Worm (Caenorhabditis elegans) whole organism, young adult: ENCODE measurements around the gene cox-18.
"Not testable (repeated sequence)": the region's sequence is repeated elsewhere in the genome, so short reads cannot be mapped to it uniquely, and the experiment has no call there.

Experiments
- B0019.2 ChIP-seq: fragments of 200-800 bp; sonication (Bioruptor generic); conservative IDR thresholded peaks from 2 replicates; pipeline ENCODE4 v1.3.6; 2022; ENCODE audit warnings: missing genetic modification reagents, missing genetic modification characterization, missing compliant biosample characterization
- B0261.1 ChIP-seq: sonication (generic microtip); optimal IDR thresholded peaks from 2 replicates; lab custom pipeline; 2016; ENCODE audit warnings: mild to moderate bottlenecking, missing genetic modification characterization, moderate library complexity, missing compliant biosample characterization
- C06A6.2 ChIP-seq: fragments of 200-800 bp; sonication (Bioruptor generic); conservative IDR thresholded peaks from 2 replicates; pipeline ENCODE4 v1.3.6; 2022; ENCODE audit warnings: missing genetic modification characterization, missing compliant biosample characterization
- F55B11.4 ChIP-seq: sonication (generic microtip); optimal IDR thresholded peaks from 2 replicates; lab custom pipeline; 2016; ENCODE audit warnings: missing compliant biosample characterization, missing genetic modification characterization, borderline replicate concordance; ENCODE audit not compliant: insufficient read depth
- Y53G8AR.9 ChIP-seq: fragments of 200-800 bp; sonication (Bioruptor generic); conservative IDR thresholded peaks from 2 replicates; pipeline ENCODE4 v1.3.6; 2022; ENCODE audit warnings: missing genetic modification reagents, missing genetic modification characterization, missing compliant biosample characterization
- attf-3 ChIP-seq: fragments of 200-800 bp; sonication (Bioruptor generic); conservative IDR thresholded peaks from 2 replicates; pipeline ENCODE4 v1.3.6; 2022; ENCODE audit warnings: missing genetic modification reagents, missing genetic modification characterization, missing compliant biosample characterization
- attf-5 ChIP-seq: fragments of 200-800 bp; sonication (Bioruptor generic); optimal IDR thresholded peaks from 2 replicates; lab custom pipeline; 2018; ENCODE audit warnings: mild to moderate bottlenecking, missing genetic modification characterization, missing compliant biosample characterization
- attf-6 ChIP-seq: fragments of 200-800 bp; sonication (Bioruptor generic); IDR thresholded peaks from 2 replicates; pipeline ENCODE4 v1.3.6; 2022; ENCODE audit warnings: missing genetic modification reagents, missing genetic modification characterization, missing compliant biosample characterization
- cebp-1 ChIP-seq, 2 experiments: fragments of 200-800 bp in 1 of 2; sonication (Bioruptor generic) in 1 of 2; sonication (generic microtip) in 1 of 2; IDR thresholded peaks in 1 of 2; optimal IDR thresholded peaks in 1 of 2; 2 replicates each; pipeline versions ENCODE4 v1.3.6 to Lab custom; 2017 to 2022; ENCODE audit warnings: missing compliant biosample characterization in 2 of 2, missing genetic modification characterization in 2 of 2, mild to moderate bottlenecking in 1 of 2, missing genetic modification reagents in 1 of 2, moderate library complexity in 1 of 2
- dox-1 ChIP-seq: fragments of 200-800 bp; sonication (Bioruptor generic); IDR thresholded peaks from 2 replicates; pipeline ENCODE4 v1.3.6; 2022; ENCODE audit warnings: missing genetic modification reagents, missing genetic modification characterization, missing compliant biosample characterization
- egl-18 ChIP-seq: fragments of 200-800 bp; sonication (Bioruptor generic); IDR thresholded peaks from 2 replicates; pipeline ENCODE4 v1.3.6; 2022; ENCODE audit warnings: missing genetic modification reagents, missing genetic modification characterization, missing compliant biosample characterization
- egrh-3 ChIP-seq: fragments of 200-800 bp; sonication (Bioruptor generic); IDR thresholded peaks from 2 replicates; pipeline ENCODE4 v1.3.6; 2022; ENCODE audit warnings: missing genetic modification reagents, missing genetic modification characterization, missing compliant biosample characterization
- hmg-1.2 ChIP-seq: fragments of 200-800 bp; sonication (Bioruptor generic); IDR thresholded peaks from 2 replicates; pipeline ENCODE4 v1.3.6; 2022; ENCODE audit warnings: missing genetic modification reagents, missing genetic modification characterization, missing compliant biosample characterization
- hrde-1 ChIP-seq: sonication (generic microtip); optimal IDR thresholded peaks from 2 replicates; lab custom pipeline; 2016; ENCODE audit warnings: missing genetic modification characterization, mild to moderate bottlenecking, missing compliant biosample characterization, moderate library complexity, missing genotype, missing genetic modification reagents, borderline replicate concordance
- let-607 ChIP-seq, 2 experiments: fragments of 200-800 bp in 1 of 2; sonication (Bioruptor generic) in 1 of 2; sonication (generic microtip) in 1 of 2; optimal IDR thresholded peaks; 2 replicates each; lab custom pipeline; 2016 to 2018; ENCODE audit warnings: mild to moderate bottlenecking in 2 of 2, missing compliant biosample characterization in 2 of 2, missing genetic modification characterization in 2 of 2, moderate library complexity in 2 of 2, missing genotype in 1 of 2
- lin-54 ChIP-seq: fragments of 200-800 bp; sonication (Bioruptor generic); optimal IDR thresholded peaks from 2 replicates; lab custom pipeline; 2018; ENCODE audit warnings: mild to moderate bottlenecking, missing genetic modification characterization, missing compliant biosample characterization
- madf-3 ChIP-seq: fragments of 200-800 bp; sonication (Bioruptor generic); IDR thresholded peaks from 2 replicates; pipeline ENCODE4 v1.3.6; 2022; ENCODE audit warnings: missing genetic modification reagents, missing genetic modification characterization, missing compliant biosample characterization
- mcd-1 ChIP-seq: fragments of 200-800 bp; sonication (Bioruptor generic); IDR thresholded peaks from 2 replicates; pipeline ENCODE4 v1.3.6; 2022; ENCODE audit warnings: missing genetic modification reagents, missing genetic modification characterization, missing compliant biosample characterization
- mes-4 ChIP-seq: sonication (generic microtip); optimal IDR thresholded peaks from 2 replicates; lab custom pipeline; 2016; ENCODE audit warnings: missing genotype, missing genetic modification characterization, missing compliant biosample characterization
- nfya-1 ChIP-seq: sonication (generic microtip); optimal IDR thresholded peaks from 2 replicates; lab custom pipeline; 2017; ENCODE audit warnings: antibody characterized with exemption, missing compliant biosample characterization, missing genetic modification characterization, borderline replicate concordance; ENCODE audit not compliant: insufficient read depth
- nfya-2 ChIP-seq: fragments of 200-800 bp; sonication (Bioruptor generic); IDR thresholded peaks from 2 replicates; pipeline ENCODE4 v1.3.6; 2022; ENCODE audit warnings: missing genetic modification reagents, missing genetic modification characterization, missing compliant biosample characterization
- nfyb-1 ChIP-seq: fragments of 200-800 bp; sonication (Bioruptor generic); IDR thresholded peaks from 2 replicates; pipeline ENCODE4 v1.3.6; 2022; ENCODE audit warnings: missing genetic modification reagents, missing genetic modification characterization, missing compliant biosample characterization
- nhr-80 ChIP-seq: sonication (generic microtip); optimal IDR thresholded peaks from 2 replicates; lab custom pipeline; 2016; ENCODE audit warnings: missing genetic modification characterization, missing compliant biosample characterization
- pbrm-1 ChIP-seq: fragments of 200-800 bp; sonication (Bioruptor generic); IDR thresholded peaks from 2 replicates; pipeline ENCODE4 v1.3.6; 2022; ENCODE audit warnings: missing genetic modification reagents, missing genetic modification characterization, missing compliant biosample characterization
- rpc-1 ChIP-seq, 2 experiments: fragments of 150-350 bp in 1 of 2; sonication (generic microtip) in 1 of 2; optimal IDR thresholded peaks; 2 replicates each; lab custom pipeline; 2014 to 2018; ENCODE audit warnings: missing biosample characterization in 1 of 2, missing genetic modification characterization in 1 of 2, missing genetic modification reagents in 1 of 2, missing genotype in 1 of 2
- snpc-4 ChIP-seq, 5 experiments: fragments of 150-350 bp in 1 of 5; sonication (generic microtip) in 4 of 5; optimal IDR thresholded peaks; 2 replicates each; lab custom pipeline; 2014 to 2018; ENCODE audit warnings: missing genetic modification characterization in 5 of 5, missing biosample characterization in 3 of 5, antibody characterized with exemption in 2 of 5, mild to moderate bottlenecking in 2 of 5, missing compliant biosample characterization in 2 of 5, missing genotype in 2 of 5, moderate library complexity in 2 of 5, missing genetic modification reagents in 1 of 5
- somi-1 ChIP-seq: fragments of 200-800 bp; sonication (Bioruptor generic); optimal IDR thresholded peaks from 2 replicates; lab custom pipeline; 2018; ENCODE audit warnings: mild to moderate bottlenecking, missing genetic modification characterization, missing compliant biosample characterization
- tbp1 ChIP-seq: fragments of 200-800 bp; sonication (Bioruptor generic); optimal IDR thresholded peaks from 2 replicates; lab custom pipeline; 2018; ENCODE audit warnings: mild to moderate bottlenecking, missing genetic modification characterization, missing compliant biosample characterization
- zfh-2 ChIP-seq: fragments of 200-800 bp; sonication (Bioruptor generic); conservative IDR thresholded peaks from 2 replicates; pipeline ENCODE4 v1.3.6; 2022; ENCODE audit warnings: missing genetic modification reagents, missing genetic modification characterization, missing compliant biosample characterization
- ztf-22 ChIP-seq: fragments of 200-800 bp; sonication (Bioruptor generic); optimal IDR thresholded peaks from 2 replicates; lab custom pipeline; 2018; ENCODE audit warnings: mild to moderate bottlenecking, missing genetic modification characterization, moderate library complexity, missing compliant biosample characterization
- ztf-3 ChIP-seq: fragments of 200-800 bp; sonication (Bioruptor generic); optimal IDR thresholded peaks from 2 replicates; lab custom pipeline; 2018; ENCODE audit warnings: mild to moderate bottlenecking, missing genetic modification characterization, missing compliant biosample characterization

Gene cox-18

DNA sequence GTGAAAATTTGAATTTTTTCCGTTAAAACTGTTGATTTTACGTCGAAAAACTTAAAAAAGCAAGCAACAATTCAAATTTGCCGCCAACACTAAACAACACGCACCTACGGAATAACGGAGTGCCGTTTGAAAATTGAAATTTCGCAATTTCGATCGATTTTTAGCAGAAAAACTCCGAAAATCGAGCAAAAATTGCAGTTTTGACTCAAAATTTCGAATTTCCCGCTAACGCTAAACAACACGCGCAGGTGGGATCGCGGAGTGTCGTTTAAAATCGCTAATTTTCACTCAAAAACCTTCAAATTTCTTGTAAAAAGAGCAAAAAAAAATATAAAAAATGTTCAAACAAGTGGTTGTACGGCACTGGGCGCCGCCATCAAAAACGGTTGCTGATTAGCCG lies 38.7 kb upstream of the cox-18 start:
- TF ChIP-seq pbrm-1 (GFP tag; lab: Robert Waterston, UW) (no peak), attf-3 (GFP tag; lab: Robert Waterston, UW) (peak; percentile 72)

DNA sequence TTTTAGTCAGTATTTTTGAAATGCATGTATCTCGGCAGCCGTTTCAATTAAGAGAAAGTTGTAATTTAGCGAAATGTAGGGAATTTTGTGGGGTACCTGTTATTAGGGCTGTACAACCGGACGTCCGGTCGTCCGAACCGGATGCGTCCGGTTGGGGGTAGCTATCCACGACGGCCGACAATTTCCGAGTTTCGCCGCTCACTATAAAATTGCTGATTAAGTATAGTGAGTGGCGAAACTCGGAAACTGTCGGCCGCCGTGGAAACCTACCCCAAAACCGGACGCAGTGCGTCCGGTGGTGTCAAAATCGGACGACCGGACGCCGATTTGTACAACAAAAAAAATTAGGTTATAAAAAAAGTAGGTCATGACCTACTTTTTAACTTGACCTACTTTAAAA lies 35.6 kb upstream of the cox-18 start:
- TF ChIP-seq snpc-4 (GFP tag; optimal IDR thresholded peaks at IDR 0.05; lab: Kevin White, UChicago), result not testable (repeated sequence)
- TF ChIP-seq snpc-4 (tag; optimal IDR thresholded peaks at IDR 0.05; lab: Kevin White, UChicago), result peak in 3 of 4 experiments; percentile 24 to 91 (median 85)
- peak; percentile 64 for TF ChIP-seq hmg-1.2 (GFP tag; lab: Robert Waterston, UW)

DNA sequence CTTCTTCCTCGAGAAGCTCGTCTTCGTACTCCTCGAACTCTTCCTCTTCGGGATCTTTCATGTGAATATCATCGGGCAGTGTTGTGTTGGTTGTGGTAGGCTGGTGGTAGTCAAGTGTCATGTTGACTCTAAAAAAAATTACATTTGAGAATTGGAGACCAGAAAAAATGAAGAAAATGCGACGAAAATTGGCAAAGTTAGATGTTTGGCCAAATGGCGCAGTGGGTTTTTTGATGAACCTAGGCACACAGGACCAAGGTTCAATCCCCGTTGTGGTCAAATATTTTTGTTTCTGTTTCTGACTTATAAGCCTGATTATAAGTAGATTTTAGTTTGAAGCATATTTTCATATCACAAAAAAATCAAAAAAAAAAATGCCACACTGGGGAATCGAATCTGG lies 34.2 kb upstream of the cox-18 start:
- peak; percentile 76 for TF ChIP-seq tbp1
- TF ChIP-seq Y53G8AR.9 (GFP tag; lab: Robert Waterston, UW), result no peak
- TF ChIP-seq attf-3 (GFP tag; lab: Robert Waterston, UW), result peak; percentile 24; the same call in 1 of the 2 replicates
- TF ChIP-seq ztf-22 (GFP tag; lab: Kevin White, UChicago), result no peak
- TF ChIP-seq rpc-1 (optimal IDR thresholded peaks at IDR 0.05; lab: Kevin White, UChicago), result peak; percentile 21
- TF ChIP-seq rpc-1 (tag; optimal IDR thresholded peaks at IDR 0.05; lab: Kevin White, UChicago), result peak; percentile 62
- TF ChIP-seq hmg-1.2 (GFP tag; lab: Robert Waterston, UW), result no peak
- no peak for TF ChIP-seq attf-6 (GFP tag; lab: Robert Waterston, UW)
- no peak for TF ChIP-seq ztf-3 (GFP tag; lab: Kevin White, UChicago)
- TF ChIP-seq B0261.1, result peak; percentile 51
- TF ChIP-seq nfya-2, result no peak
- no peak for TF ChIP-seq nfya-1 (tag; lab: Kevin White, UChicago)
- TF ChIP-seq, all 124 proteins: peak for 4

DNA sequence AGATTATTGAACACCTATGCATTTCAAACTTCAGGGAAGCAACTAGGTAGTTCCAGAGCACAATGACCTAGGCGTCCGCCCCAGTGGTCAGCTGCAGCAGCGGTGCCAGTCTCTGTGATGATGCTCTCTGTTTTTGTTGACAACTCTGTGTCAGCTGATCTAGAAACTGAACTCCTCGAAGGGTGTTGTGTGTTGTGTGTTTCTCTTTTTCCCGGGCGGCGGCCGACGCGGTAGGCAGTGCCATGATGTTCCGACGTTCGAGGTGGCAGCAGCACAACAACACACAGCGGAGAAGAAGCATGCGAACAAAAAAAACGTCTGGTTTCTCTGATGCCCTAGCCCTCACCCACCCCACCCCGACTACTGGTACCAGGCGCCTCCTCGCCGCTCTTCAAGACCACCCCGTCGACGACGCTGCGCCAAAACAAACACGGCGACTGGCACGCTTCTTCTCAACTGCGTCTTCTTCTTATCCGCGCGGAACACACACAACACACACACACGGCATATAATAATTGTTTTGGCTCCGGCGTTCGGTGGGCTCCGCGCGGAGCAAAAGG lies 32.9 kb upstream of the cox-18 start:
- TF ChIP-seq mes-4 (tag; lab: Kevin White, UChicago) (no peak), zfh-2 (GFP tag; lab: Robert Waterston, UW) (peak; percentile 89), egrh-3 (GFP tag; lab: Robert Waterston, UW) (0 out of 2 replicates have a peak, but pooled peaks have one; percentile 54)

DNA sequence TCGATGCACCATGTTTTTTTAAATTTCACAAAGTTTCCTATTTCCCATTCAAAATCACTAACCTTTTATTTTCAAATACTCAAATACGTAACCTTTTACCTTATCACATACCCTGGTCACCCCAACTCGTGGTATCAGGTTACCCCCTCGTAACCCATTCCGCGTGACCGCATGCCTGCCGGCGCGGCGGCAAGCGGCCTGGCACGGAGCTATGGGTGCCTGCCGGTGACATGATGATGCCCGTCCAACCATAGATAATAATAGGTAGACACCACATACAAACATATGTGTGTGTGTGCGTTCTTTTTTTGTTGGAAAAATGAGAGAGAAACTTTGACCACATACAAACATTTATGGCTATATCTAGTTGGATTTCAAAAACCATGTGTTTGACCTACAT lies 31.7 kb upstream of the cox-18 start:
- TF ChIP-seq nhr-80 (tag; lab: Kevin White, UChicago) (no peak), somi-1 (GFP tag; lab: Kevin White, UChicago) (no peak), zfh-2 (GFP tag; lab: Robert Waterston, UW) (peak; percentile 71), F55B11.4 (tag; lab: Kevin White, UChicago) (no peak), lin-54 (GFP tag; lab: Kevin White, UChicago) (no peak)

DNA sequence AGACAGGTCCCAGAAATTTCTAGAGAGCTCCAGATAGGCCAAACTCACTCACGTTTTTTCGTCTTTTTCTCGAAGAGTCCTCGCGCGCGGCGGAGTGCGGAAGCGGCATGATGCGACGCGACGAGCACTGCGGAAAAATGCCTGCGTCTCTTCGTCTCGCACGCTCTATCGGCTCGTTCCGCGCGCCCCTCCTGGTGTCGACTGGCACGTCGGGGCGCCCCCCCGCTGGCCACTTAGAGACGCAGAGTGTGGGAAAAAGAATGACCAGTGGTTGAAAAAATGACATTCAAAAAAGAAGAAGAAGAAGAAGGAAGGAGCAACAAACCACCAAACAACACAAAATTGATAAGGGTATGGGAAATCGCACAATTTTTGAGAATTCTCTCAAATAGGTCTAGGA lies 29.8 kb upstream of the cox-18 start, which contains the start of gene znf-782:
Gene znf-782 (minus strand): TSS at position 96 of the 400 bp plus-strand sequence.
- TF ChIP-seq mcd-1, result 0 out of 2 replicates have a peak, but pooled peaks have one; percentile 19
- TF ChIP-seq nhr-80 (tag; lab: Kevin White, UChicago), result peak; percentile 68
- peak; percentile 14 for TF ChIP-seq attf-5 (GFP tag; lab: Kevin White, UChicago)
- TF ChIP-seq C06A6.2 (GFP tag; lab: Robert Waterston, UW), result no peak
- no peak for TF ChIP-seq F55B11.4 (tag; lab: Kevin White, UChicago)
- TF ChIP-seq zfh-2 (GFP tag; lab: Robert Waterston, UW), result peak; percentile 96
- peak; percentile 49; the same call in 1 of the 2 replicates for TF ChIP-seq dox-1 (GFP tag; lab: Robert Waterston, UW)
- no peak for TF ChIP-seq madf-3
- peak; percentile 90 for TF ChIP-seq egrh-3 (GFP tag; lab: Robert Waterston, UW)
- TF ChIP-seq let-607 (tag; optimal IDR thresholded peaks at IDR 0.05; lab: Kevin White, UChicago), result no peak
- peak; percentile 81 for TF ChIP-seq hmg-1.2 (GFP tag; lab: Robert Waterston, UW)
- TF ChIP-seq egl-18 (GFP tag; lab: Robert Waterston, UW), result no peak
- TF ChIP-seq nfyb-1 (GFP tag; lab: Robert Waterston, UW), result 0 out of 2 replicates have a peak, but pooled peaks have one; percentile 41
- no peak for TF ChIP-seq cebp-1 (GFP tag; IDR thresholded peaks at IDR 0.05; lab: Robert Waterston, UW)
- TF ChIP-seq cebp-1 (tag; optimal IDR thresholded peaks at IDR 0.05; lab: Kevin White, UChicago), result peak; percentile 4
- TF ChIP-seq attf-6 (GFP tag; lab: Robert Waterston, UW), result no peak
- no peak for TF ChIP-seq hrde-1 (tag; lab: Kevin White, UChicago)
- no peak for TF ChIP-seq nfya-1 (tag; lab: Kevin White, UChicago)
- TF ChIP-seq B0019.2 (GFP tag; lab: Robert Waterston, UW), result no peak
- TF ChIP-seq, all 124 proteins: peak for 9
